Fruit fly (Drosophila melanogaster) whole organism, wandering third instar larva: ENCODE results near the gene spz5.

ENCODE experiments used
- Abd-B ChIP-seq: fragments of >200 bp; optimal IDR thresholded peaks from 2 replicates; lab custom pipeline; 2017; ENCODE audit warnings: missing biosample characterization, missing genetic modification characterization
- CG32264 ChIP-seq: fragments of 200-800 bp; sonication (Bioruptor generic); optimal IDR thresholded peaks from 2 replicates; lab custom pipeline; 2016; ENCODE audit warnings: missing biosample characterization, missing genetic modification characterization
- CG9705 ChIP-seq: fragments of 200-800 bp; sonication (Bioruptor generic); optimal IDR thresholded peaks from 2 replicates; lab custom pipeline; 2018; ENCODE audit warnings: missing biosample characterization, mild to moderate bottlenecking, missing genetic modification characterization
- CrebA ChIP-seq: fragments of 200-800 bp; sonication (Bioruptor generic); optimal IDR thresholded peaks from 2 replicates; lab custom pipeline; 2016; ENCODE audit warnings: missing biosample characterization, mild to moderate bottlenecking, missing genetic modification characterization, borderline replicate concordance
- Dfd ChIP-seq: fragments of >200 bp; optimal IDR thresholded peaks from 2 replicates; lab custom pipeline; 2017; ENCODE audit warnings: missing biosample characterization, missing genetic modification characterization
- Dif ChIP-seq: fragments of 200-275, 200-300 bp; sonication (Bioruptor generic); optimal IDR thresholded peaks from 2 replicates; lab custom pipeline; 2018; ENCODE audit warnings: missing biosample characterization, missing genetic modification characterization; ENCODE audit not compliant: partially characterized antibody
- GATAd ChIP-seq: sonication (Bioruptor generic); optimal IDR thresholded peaks from 2 replicates; lab custom pipeline; 2016; ENCODE audit warnings: missing biosample characterization, missing genetic modification characterization
- HLH106 ChIP-seq: fragments of 200-800 bp; optimal IDR thresholded peaks from 3 replicates; lab custom pipeline; 2019; ENCODE audit warnings: missing biosample characterization, mild to moderate bottlenecking, missing genetic modification characterization, moderate library complexity
- Hnf4 ChIP-seq: fragments of 200-800 bp; sonication (Bioruptor generic); optimal IDR thresholded peaks from 2 replicates; lab custom pipeline; 2016; ENCODE audit warnings: missing biosample characterization, mild to moderate bottlenecking, missing genetic modification characterization
- Mio ChIP-seq: sonication (Bioruptor generic); optimal IDR thresholded peaks from 2 replicates; lab custom pipeline; 2016; ENCODE audit warnings: missing biosample characterization, missing genetic modification characterization
- Myc ChIP-seq: fragments of >200 bp; optimal IDR thresholded peaks from 2 replicates; lab custom pipeline; 2017
- N ChIP-seq: fragments of >200 bp; optimal IDR thresholded peaks from 2 replicates; lab custom pipeline; 2018; ENCODE audit warnings: missing biosample characterization, missing external identifiers, missing genetic modification characterization
- Rel ChIP-seq, 2 experiments: fragments of 200-800 bp; sonication (Bioruptor generic) in 1 of 2; optimal IDR thresholded peaks; 2 replicates in 1 of 2; 3 replicates in 1 of 2; lab custom pipeline; 2016 to 2019; ENCODE audit warnings: mild to moderate bottlenecking in 2 of 2, missing biosample characterization in 2 of 2, missing genetic modification characterization in 2 of 2, moderate library complexity in 1 of 2
- Sp1 ChIP-seq: fragments of 200-800 bp; sonication (Bioruptor generic); optimal IDR thresholded peaks from 3 replicates; lab custom pipeline; 2019; ENCODE audit warnings: missing biosample characterization, mild to moderate bottlenecking, missing genetic modification characterization, moderate library complexity
- Vsx2 ChIP-seq: fragments of 200-300, 225-300 bp; sonication (Bioruptor generic); optimal IDR thresholded peaks from 2 replicates; lab custom pipeline; 2018; ENCODE audit warnings: missing biosample characterization, missing genetic modification characterization; ENCODE audit not compliant: partially characterized antibody
- brk ChIP-seq: fragments of 200-800 bp; sonication (Bioruptor generic); optimal IDR thresholded peaks from 2 replicates; lab custom pipeline; 2016; ENCODE audit warnings: missing biosample characterization, mild to moderate bottlenecking, missing genetic modification characterization
- dsf ChIP-seq: sonication (Bioruptor generic); optimal IDR thresholded peaks from 2 replicates; lab custom pipeline; 2016; ENCODE audit warnings: missing biosample characterization, missing genetic modification characterization, borderline replicate concordance
- ey ChIP-seq: fragments of 200-800 bp; sonication (Bioruptor generic); optimal IDR thresholded peaks from 2 replicates; lab custom pipeline; 2016; ENCODE audit warnings: missing biosample characterization, missing genetic modification characterization
- foxo ChIP-seq, 2 experiments: fragments of 200-800 bp; sonication (Bioruptor generic); optimal IDR thresholded peaks; 2 replicates in 1 of 2; 3 replicates in 1 of 2; lab custom pipeline; 2016 to 2017; ENCODE audit warnings: missing biosample characterization in 2 of 2, missing genetic modification characterization in 2 of 2
- fru ChIP-seq: fragments of 200-800 bp; sonication (Bioruptor generic); optimal IDR thresholded peaks from 3 replicates; lab custom pipeline; 2016; ENCODE audit warnings: missing biosample characterization, mild to moderate bottlenecking, missing genetic modification characterization
- h ChIP-seq: fragments of 200-800 bp; sonication (Bioruptor generic); optimal IDR thresholded peaks from 3 replicates; lab custom pipeline; 2016; ENCODE audit warnings: missing biosample characterization, mild to moderate bottlenecking, missing genetic modification characterization
- lola ChIP-seq: fragments of >200 bp; optimal IDR thresholded peaks from 2 replicates; lab custom pipeline; 2017; ENCODE audit warnings: missing biosample characterization, missing genetic modification characterization
- pan ChIP-seq: fragments of >200 bp; optimal IDR thresholded peaks from 2 replicates; lab custom pipeline; 2017
- psq ChIP-seq: fragments of 200-800 bp; sonication (Bioruptor generic); optimal IDR thresholded peaks from 3 replicates; lab custom pipeline; 2017; ENCODE audit warnings: missing biosample characterization, mild to moderate bottlenecking, missing genetic modification characterization, moderate library complexity
- rgr ChIP-seq: fragments of 200-800 bp; sonication (Bioruptor generic); optimal IDR thresholded peaks from 3 replicates; lab custom pipeline; 2016; ENCODE audit warnings: missing biosample characterization, mild to moderate bottlenecking, missing genetic modification characterization
- sage ChIP-seq: fragments of 200-800 bp; sonication (Bioruptor generic); optimal IDR thresholded peaks from 2 replicates; lab custom pipeline; 2016; ENCODE audit warnings: missing biosample characterization, mild to moderate bottlenecking, missing genetic modification characterization
- usp ChIP-seq: fragments of >200 bp; optimal IDR thresholded peaks from 2 replicates; lab custom pipeline; 2017; ENCODE audit warnings: missing biosample characterization, missing genetic modification characterization

The spz5 gene

dm6 chr3L:2864450-2864849 lies 27.5 kb downstream of the spz5 start:
- TF ChIP-seq fru (GFP tag; lab: Kevin White, UChicago) (no peak), ey (GFP tag; lab: Kevin White, UChicago) (no peak), Sp1 (GFP tag; lab: Kevin White, UChicago) (no peak), Myc (lab: Kevin White, UChicago) (no peak), CG32264 (GFP tag; lab: Kevin White, UChicago) (no peak), Abd-B (GFP tag; lab: Kevin White, UChicago) (no peak), CG9705 (GFP tag; lab: Kevin White, UChicago) (no peak), sage (no peak), foxo (GFP tag; optimal IDR thresholded peaks at IDR 0.05; lab: Kevin White, UChicago) (no peak), pan (lab: Kevin White, UChicago) (no peak), h (GFP tag; lab: Kevin White, UChicago) (no peak), Mio (no peak), brk (no peak), usp (GFP tag; lab: Kevin White, UChicago) (no peak)

dm6 chr3L:2861949-2862569 lies 29.9 kb downstream of the spz5 start:
- no peak for TF ChIP-seq Abd-B (GFP tag; lab: Kevin White, UChicago)
- no peak for TF ChIP-seq brk
- TF ChIP-seq h (GFP tag; lab: Kevin White, UChicago), result peak; percentile 13
- no peak for TF ChIP-seq Hnf4
- peak; percentile 24 for TF ChIP-seq ey (GFP tag; lab: Kevin White, UChicago)
- TF ChIP-seq foxo (GFP tag; optimal IDR thresholded peaks at IDR 0.05; lab: Kevin White, UChicago), result peak in 1 of 2 experiments; percentile 23
- TF ChIP-seq Vsx2 (GFP tag; lab: Kevin White, UChicago), result no peak
- TF ChIP-seq lola (GFP tag; lab: Kevin White, UChicago), result no peak
- TF ChIP-seq Sp1 (GFP tag; lab: Kevin White, UChicago), result peak; percentile 5
- TF ChIP-seq Mio, result no peak
- no peak for TF ChIP-seq Rel (GFP tag; optimal IDR thresholded peaks at IDR 0.05; lab: Kevin White, UChicago)
- no peak for TF ChIP-seq Rel (tag; optimal IDR thresholded peaks at IDR 0.05; lab: Kevin White, UChicago)
- TF ChIP-seq Dif (GFP tag; lab: Kevin White, UChicago), result no peak
- TF ChIP-seq HLH106 (tag; lab: Kevin White, UChicago), result peak; percentile 13
- peak; percentile 8 for TF ChIP-seq rgr (GFP tag; lab: Kevin White, UChicago)

DNA sequence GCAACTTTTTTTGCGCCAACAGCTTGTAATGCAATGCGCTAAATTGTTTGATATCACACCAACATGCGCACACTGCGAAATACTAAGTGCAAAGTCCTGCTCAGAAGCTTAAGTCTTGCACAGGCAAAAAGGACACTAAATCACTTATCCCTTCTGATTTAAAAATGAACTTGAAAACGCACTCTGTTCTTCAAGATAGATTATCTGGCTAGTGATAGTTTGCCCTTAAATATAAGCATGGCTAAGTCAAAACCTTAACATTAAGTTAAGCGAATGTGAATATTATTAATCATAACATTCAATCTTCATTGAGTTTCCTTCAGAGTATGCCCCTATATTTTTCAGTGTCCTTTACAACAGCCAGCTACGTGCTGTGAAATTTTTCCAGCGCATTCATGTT lies 31.9 kb downstream of the spz5 start:
- TF ChIP-seq HLH106 (tag; lab: Kevin White, UChicago), result no peak
- TF ChIP-seq foxo (GFP tag; optimal IDR thresholded peaks at IDR 0.05; lab: Kevin White, UChicago), result peak in 1 of 2 experiments; percentile 14
- TF ChIP-seq h (GFP tag; lab: Kevin White, UChicago), result peak; percentile 20
- no peak for TF ChIP-seq N (GFP tag; lab: Kevin White, UChicago)
- peak; percentile 20 for TF ChIP-seq Sp1 (GFP tag; lab: Kevin White, UChicago)
- TF ChIP-seq fru (GFP tag; lab: Kevin White, UChicago), result peak; percentile 12

dm6 chr3L:2855427-2856005 lies 36.5 kb downstream of the spz5 start:
- peak; percentile 37 for TF ChIP-seq Vsx2 (GFP tag; lab: Kevin White, UChicago)
- TF ChIP-seq psq (GFP tag; lab: Kevin White, UChicago), result no peak

- TF ChIP-seq h (GFP tag; lab: Kevin White, UChicago), result no peak
- TF ChIP-seq, all 38 proteins: peak for 0
Observed at dm6 chr3L:2854620-2855019, 37.3 kb downstream of the spz5 start.

dm6 chr3L:2852763-2853334 lies 39.1 kb downstream of the spz5 start:
- no peak for TF ChIP-seq Dif (GFP tag; lab: Kevin White, UChicago)
- no peak for TF ChIP-seq Hnf4
- no peak for TF ChIP-seq CG32264 (GFP tag; lab: Kevin White, UChicago)
- TF ChIP-seq Dfd (GFP tag; lab: Kevin White, UChicago), result no peak
- TF ChIP-seq rgr (GFP tag; lab: Kevin White, UChicago), result no peak
- no peak for TF ChIP-seq CrebA
- no peak for TF ChIP-seq foxo (GFP tag; optimal IDR thresholded peaks at IDR 0.05; lab: Kevin White, UChicago)
- TF ChIP-seq dsf, result no peak
- no peak for TF ChIP-seq HLH106 (tag; lab: Kevin White, UChicago)
- TF ChIP-seq psq (GFP tag; lab: Kevin White, UChicago), result no peak
- no peak for TF ChIP-seq lola (GFP tag; lab: Kevin White, UChicago)
- TF ChIP-seq Sp1 (GFP tag; lab: Kevin White, UChicago), result no peak
- no peak for TF ChIP-seq sage
- no peak for TF ChIP-seq usp (GFP tag; lab: Kevin White, UChicago)
- TF ChIP-seq GATAd, result no peak
- no peak for TF ChIP-seq brk
- TF ChIP-seq N (GFP tag; lab: Kevin White, UChicago), result no peak
- TF ChIP-seq pan (lab: Kevin White, UChicago), result no peak
- no peak for TF ChIP-seq Rel (GFP tag; optimal IDR thresholded peaks at IDR 0.05; lab: Kevin White, UChicago)
- TF ChIP-seq Rel (tag; optimal IDR thresholded peaks at IDR 0.05; lab: Kevin White, UChicago), result no peak
